Worm (Caenorhabditis elegans): ENCODE measurements around the gene nhr-34.

- TF ChIP-seq duxl-1 (tag; optimal IDR thresholded peaks at IDR 0.05; ENCODE audit: poor library complexity) (no peak), R02D3.7 (tag; optimal IDR thresholded peaks at IDR 0.05) (no peak), daf-12 (tag; optimal IDR thresholded peaks at IDR 0.05) (no peak)
Observed at ce11 chrIV:9673206-9673605, 2.3 kb downstream of the nhr-34 start.

All from whole organism, L4 larva.